Worm (Caenorhabditis elegans) whole organism, mixed stage, embryonic: Measurements from ENCODE around the gene rap-3.

Source experiments
- M03D4.4 ChIP-seq: sonication (generic microtip); optimal IDR thresholded peaks from 2 replicates; lab custom pipeline; 2017; ENCODE audit warnings: mild to moderate bottlenecking, missing genetic modification characterization, missing compliant biosample characterization
- bed-3 ChIP-seq: fragments of 200-800 bp; sonication (Bioruptor generic); optimal IDR thresholded peaks from 3 replicates; lab custom pipeline; 2018; ENCODE audit warnings: mild to moderate bottlenecking, missing genetic modification characterization, moderate library complexity, missing compliant biosample characterization
- blmp-1 ChIP-seq: fragments of 150-350 bp; optimal IDR thresholded peaks from 2 replicates; lab custom pipeline; 2014; ENCODE audit warnings: missing biosample characterization, missing genetic modification characterization
- ceh-39 ChIP-seq: fragments of 150-350 bp; optimal IDR thresholded peaks from 2 replicates; lab custom pipeline; 2014; ENCODE audit warnings: missing biosample characterization, missing genetic modification characterization
- ceh-43 ChIP-seq: fragments of 200-800 bp; sonication (Bioruptor generic); optimal IDR thresholded peaks from 2 replicates; lab custom pipeline; 2018; ENCODE audit warnings: mild to moderate bottlenecking, missing genetic modification characterization, moderate library complexity, missing compliant biosample characterization
- ces-1 ChIP-seq: fragments of 150-350 bp; optimal IDR thresholded peaks from 2 replicates; lab custom pipeline; 2014; ENCODE audit warnings: missing biosample characterization, missing genetic modification reagents, missing genetic modification characterization
- cnd-1 ChIP-seq: fragments of 200-800 bp; sonication (Bioruptor generic); optimal IDR thresholded peaks from 2 replicates; lab custom pipeline; 2018; ENCODE audit warnings: mild to moderate bottlenecking, missing genetic modification characterization, missing compliant biosample characterization
- drap-1 ChIP-seq: fragments of 200-800 bp; sonication (Bioruptor generic); optimal IDR thresholded peaks from 3 replicates; lab custom pipeline; 2018; ENCODE audit warnings: mild to moderate bottlenecking, missing genetic modification characterization, missing compliant biosample characterization
- elt-1 ChIP-seq: sonication (generic microtip); optimal IDR thresholded peaks from 2 replicates; lab custom pipeline; 2017; ENCODE audit warnings: missing genetic modification characterization, mild to moderate bottlenecking, missing compliant biosample characterization, antibody characterized with exemption, moderate library complexity, borderline replicate concordance; ENCODE audit not compliant: insufficient read depth
- elt-3 ChIP-seq: fragments of 150-350 bp; optimal IDR thresholded peaks from 2 replicates; lab custom pipeline; 2014; ENCODE audit warnings: missing biosample characterization, missing genetic modification characterization
- flh-1 ChIP-seq: fragments of 200-800 bp; sonication (Bioruptor generic); optimal IDR thresholded peaks from 2 replicates; lab custom pipeline; 2018; ENCODE audit warnings: mild to moderate bottlenecking, missing genetic modification characterization, moderate library complexity, missing compliant biosample characterization
- ham-2 ChIP-seq: fragments of 200-800 bp; sonication (Bioruptor generic); optimal IDR thresholded peaks from 2 replicates; lab custom pipeline; 2018; ENCODE audit warnings: mild to moderate bottlenecking, missing genetic modification characterization, missing compliant biosample characterization
- hlh-1 ChIP-seq: fragments of 150-350 bp; optimal IDR thresholded peaks from 2 replicates; lab custom pipeline; 2014; ENCODE audit warnings: missing biosample characterization, missing genetic modification reagents, missing genetic modification characterization
- lin-13 ChIP-seq: fragments of 150-350 bp; optimal IDR thresholded peaks from 2 replicates; lab custom pipeline; 2014; ENCODE audit warnings: missing biosample characterization, missing genetic modification characterization
- lin-32 ChIP-seq: fragments of 200-800 bp; sonication (Bioruptor generic); optimal IDR thresholded peaks from 2 replicates; lab custom pipeline; 2018; ENCODE audit warnings: mild to moderate bottlenecking, missing genetic modification characterization, missing compliant biosample characterization
- lsy-2 ChIP-seq: fragments of 150-350 bp; optimal IDR thresholded peaks from 2 replicates; lab custom pipeline; 2014; ENCODE audit warnings: missing biosample characterization, missing genetic modification characterization
- mab-5 ChIP-seq: fragments of 150-350 bp; optimal IDR thresholded peaks from 2 replicates; lab custom pipeline; 2014; ENCODE audit warnings: missing biosample characterization, missing genetic modification characterization
- mep-1 ChIP-seq: fragments of 150-350 bp; optimal IDR thresholded peaks from 2 replicates; lab custom pipeline; 2017; ENCODE audit warnings: missing biosample characterization, missing genetic modification reagents, missing genetic modification characterization, inconsistent platforms
- mls-2 ChIP-seq: sonication (generic microtip); optimal IDR thresholded peaks from 2 replicates; lab custom pipeline; 2016; ENCODE audit warnings: mild to moderate bottlenecking, missing genetic modification characterization, moderate library complexity, missing compliant biosample characterization
- nhr-12 ChIP-seq: fragments of 150-350 bp; optimal IDR thresholded peaks from 2 replicates; lab custom pipeline; 2014; ENCODE audit warnings: missing biosample characterization, missing genetic modification characterization
- nhr-2 ChIP-seq: fragments of 150-350 bp; optimal IDR thresholded peaks from 2 replicates; lab custom pipeline; 2014; ENCODE audit warnings: missing biosample characterization, missing genetic modification characterization
- nhr-237 ChIP-seq: fragments of 150-350 bp; optimal IDR thresholded peaks from 2 replicates; lab custom pipeline; 2014; ENCODE audit warnings: missing biosample characterization, missing genetic modification characterization
- nhr-76 ChIP-seq: sonication (generic microtip); optimal IDR thresholded peaks from 2 replicates; lab custom pipeline; 2017; ENCODE audit warnings: missing biosample characterization, missing genetic modification characterization
- pha-4 ChIP-seq: fragments of 150-350 bp; optimal IDR thresholded peaks from 2 replicates; lab custom pipeline; 2018; ENCODE audit warnings: missing biosample characterization, missing genetic modification reagents, missing genetic modification characterization
- snpc-4 ChIP-seq: fragments of 150-350 bp; optimal IDR thresholded peaks from 2 replicates; lab custom pipeline; 2014; ENCODE audit warnings: missing biosample characterization, missing genetic modification characterization
- sptf-1 ChIP-seq: sonication (generic microtip); optimal IDR thresholded peaks from 2 replicates; lab custom pipeline; 2017; ENCODE audit warnings: mild to moderate bottlenecking, missing genetic modification characterization, moderate library complexity, missing compliant biosample characterization
- unc-39 ChIP-seq: fragments of 150-350 bp; optimal IDR thresholded peaks from 2 replicates; lab custom pipeline; 2014; ENCODE audit warnings: missing biosample characterization, missing genetic modification characterization
- unc-62 ChIP-seq: fragments of 150-350 bp; optimal IDR thresholded peaks from 2 replicates; lab custom pipeline; 2014; ENCODE audit warnings: missing biosample characterization, missing genetic modification reagents, missing genetic modification characterization
- zip-8 ChIP-seq: fragments of 150-350 bp; optimal IDR thresholded peaks from 2 replicates; lab custom pipeline; 2014; ENCODE audit warnings: missing biosample characterization, missing genetic modification characterization
- ztf-11 ChIP-seq: fragments of 150-350 bp; optimal IDR thresholded peaks from 2 replicates; lab custom pipeline; 2014; ENCODE audit warnings: missing biosample characterization, missing genetic modification characterization

rap-3 gene

DNA sequence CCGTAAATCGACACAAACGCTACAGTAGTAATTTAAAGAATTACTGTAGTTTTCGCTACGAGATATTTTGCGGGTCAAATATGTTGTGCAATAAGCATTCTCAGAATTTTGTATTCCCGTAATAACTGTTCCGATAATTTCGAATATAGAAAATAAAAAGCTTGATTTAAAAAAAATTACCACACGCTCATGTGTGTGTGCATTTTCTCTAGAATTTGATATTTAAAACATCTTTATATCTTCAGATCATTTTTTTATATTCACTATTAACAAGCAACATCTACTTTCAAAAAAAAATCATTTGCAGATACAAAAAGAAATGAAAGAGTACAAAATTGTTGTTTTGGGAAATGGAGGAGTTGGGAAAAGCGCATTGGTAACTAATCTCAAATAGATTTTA, at the start of gene rap-3:
TSS of gene rap-3 (plus strand) at position 301 of the 400 bp plus-strand sequence.
- TF ChIP-seq bed-3 (GFP tag; lab: Kevin White, UChicago): no peak
- TF ChIP-seq ceh-39 (tag; lab: Kevin White, UChicago): no peak
- TF ChIP-seq lin-32 (GFP tag; lab: Kevin White, UChicago): no peak
- TF ChIP-seq hlh-1 (tag; lab: Kevin White, UChicago): no peak
- no peak for TF ChIP-seq lin-13
- no peak for TF ChIP-seq snpc-4 (tag; lab: Kevin White, UChicago)
- no peak for TF ChIP-seq blmp-1 (tag; lab: Kevin White, UChicago)
- no peak for TF ChIP-seq ceh-43
- TF ChIP-seq, all 35 proteins: peak for 0

DNA sequence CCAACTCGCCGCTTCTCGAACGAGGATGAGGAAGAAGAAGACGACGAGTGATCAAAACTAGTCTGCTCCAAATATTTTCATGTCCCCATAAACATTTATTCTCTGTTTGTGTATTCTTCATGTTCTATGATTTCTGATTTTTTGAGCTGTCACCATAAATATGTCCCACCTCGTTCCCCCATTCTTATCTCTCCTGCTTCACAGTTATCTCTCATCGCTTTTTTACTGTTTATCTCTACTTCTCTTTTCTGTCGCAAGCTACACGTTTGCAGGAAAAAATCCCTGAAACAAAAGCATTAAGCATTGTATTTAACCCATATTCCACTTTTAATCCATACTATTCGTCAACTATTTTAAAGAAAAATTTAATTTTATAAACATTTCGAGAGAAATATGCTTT, 46.3 kb upstream of the rap-3 start:
- no peak for TF ChIP-seq sptf-1 (tag; lab: Kevin White, UChicago)
- no peak for TF ChIP-seq drap-1 (GFP tag; lab: Kevin White, UChicago)
- no peak for TF ChIP-seq snpc-4 (tag; lab: Kevin White, UChicago)
- TF ChIP-seq unc-39 (tag; lab: Kevin White, UChicago): no peak
- TF ChIP-seq mab-5 (tag; lab: Kevin White, UChicago): no peak
- no peak for TF ChIP-seq cnd-1

DNA sequence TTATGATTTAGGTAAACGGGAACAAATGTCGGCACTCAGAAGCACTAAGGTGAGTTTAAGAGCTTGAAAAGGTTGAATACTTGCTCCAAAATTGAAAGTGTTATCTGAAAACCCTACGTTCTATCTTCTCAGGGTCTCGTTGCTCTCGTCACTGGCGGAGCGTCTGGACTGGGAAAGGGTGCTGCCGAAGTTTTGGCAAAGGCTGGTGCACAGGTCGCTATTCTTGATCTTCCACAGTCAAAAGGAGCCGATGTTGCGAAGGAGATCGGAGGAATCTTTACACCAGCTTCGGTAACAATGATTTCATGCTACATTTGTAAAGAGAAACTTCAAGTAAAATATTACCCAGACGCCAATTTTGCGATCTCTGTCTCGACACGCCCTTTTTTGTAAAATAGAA, 45.8 kb upstream of the rap-3 start, which contains the start of gene ard-1:
TSS of gene ard-1 (plus strand) at position 12 of the 400 bp plus-strand sequence.
- TF ChIP-seq lsy-2 (tag; lab: Kevin White, UChicago) (no peak), pha-4 (tag; lab: Kevin White, UChicago) (no peak), elt-3 (tag; lab: Kevin White, UChicago) (no peak), nhr-237 (tag; lab: Kevin White, UChicago) (no peak), ces-1 (GFP tag; lab: Kevin White, UChicago) (no peak), ceh-43 (no peak), flh-1 (GFP tag; lab: Kevin White, UChicago) (no peak), sptf-1 (tag; lab: Kevin White, UChicago) (no peak), bed-3 (GFP tag; lab: Kevin White, UChicago) (no peak), hlh-1 (tag; lab: Kevin White, UChicago) (no peak), mls-2 (tag; lab: Kevin White, UChicago) (no peak), nhr-2 (tag; lab: Kevin White, UChicago) (no peak), cnd-1 (no peak), zip-8 (no peak), M03D4.4 (tag; lab: Kevin White, UChicago) (no peak), nhr-76 (no peak), mep-1 (tag; lab: Kevin White, UChicago) (no peak)
- TF ChIP-seq, all 35 proteins: peak for 0

DNA sequence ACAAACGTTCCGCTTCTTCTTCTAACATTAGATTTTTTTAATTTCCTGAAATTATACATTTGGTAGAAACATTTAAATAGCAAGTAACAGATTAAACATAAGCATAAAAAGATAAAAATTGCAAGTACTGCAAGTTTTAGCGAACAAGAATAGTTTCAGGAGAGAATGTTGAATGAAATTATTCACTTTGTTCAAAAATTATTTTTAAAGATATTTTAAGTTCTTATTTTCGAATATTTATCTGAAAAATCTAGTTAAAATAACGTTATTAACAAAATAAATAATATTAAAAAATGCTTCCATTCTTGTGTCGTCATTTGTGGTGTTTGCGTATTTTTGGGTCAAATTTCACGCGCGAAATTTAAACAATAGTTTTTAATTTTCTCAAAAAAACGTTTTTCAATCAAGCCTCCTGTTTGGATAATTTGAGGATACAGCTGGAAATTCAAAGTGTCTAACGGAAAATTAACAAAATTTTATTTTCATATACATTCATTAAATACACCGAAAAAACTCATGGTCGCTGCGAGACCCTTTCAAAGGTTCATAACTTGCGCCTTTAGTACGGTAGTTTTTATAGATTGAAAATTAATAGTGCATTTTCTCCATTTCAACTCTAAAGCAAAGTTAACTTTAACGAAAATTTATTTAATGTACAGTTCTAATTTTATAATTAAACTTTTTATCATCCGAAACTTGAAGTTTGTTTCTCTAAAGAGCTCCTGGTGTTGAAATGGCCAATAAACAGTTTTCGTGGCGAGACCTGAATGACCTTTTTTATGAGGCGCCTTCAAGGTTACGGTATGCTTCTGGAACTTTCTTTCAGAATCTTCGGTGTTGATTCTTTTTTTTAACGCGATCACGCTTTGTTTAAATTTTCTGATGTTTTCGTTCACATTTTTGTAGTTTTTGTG, 34.5 kb upstream of the rap-3 start, which contains the start of gene skih-2:
TSS of gene skih-2 (minus strand) at position 51 of the 914 bp plus-strand sequence.
- TF ChIP-seq nhr-237 (tag; lab: Kevin White, UChicago): peak; percentile 27
- no peak for TF ChIP-seq nhr-76
- TF ChIP-seq elt-1 (tag; lab: Kevin White, UChicago): no peak
- no peak for TF ChIP-seq nhr-12
- TF ChIP-seq nhr-2 (tag; lab: Kevin White, UChicago): no peak
- no peak for TF ChIP-seq lin-32 (GFP tag; lab: Kevin White, UChicago)
- TF ChIP-seq unc-39 (tag; lab: Kevin White, UChicago): peak; percentile 64
- no peak for TF ChIP-seq hlh-1 (tag; lab: Kevin White, UChicago)
- no peak for TF ChIP-seq unc-62
- TF ChIP-seq blmp-1 (tag; lab: Kevin White, UChicago): no peak
- peak; percentile 32 for TF ChIP-seq mep-1 (tag; lab: Kevin White, UChicago)
- no peak for TF ChIP-seq cnd-1
- TF ChIP-seq M03D4.4 (tag; lab: Kevin White, UChicago): no peak
- no peak for TF ChIP-seq ham-2 (GFP tag; lab: Kevin White, UChicago)
- no peak for TF ChIP-seq sptf-1 (tag; lab: Kevin White, UChicago)
- no peak for TF ChIP-seq elt-3 (tag; lab: Kevin White, UChicago)
- TF ChIP-seq drap-1 (GFP tag; lab: Kevin White, UChicago): no peak
- no peak for TF ChIP-seq lin-13
- peak; percentile 65 for TF ChIP-seq lsy-2 (tag; lab: Kevin White, UChicago)
- peak; percentile 26 for TF ChIP-seq pha-4 (tag; lab: Kevin White, UChicago)
- TF ChIP-seq ztf-11: no peak
- TF ChIP-seq ceh-43: no peak
- TF ChIP-seq flh-1 (GFP tag; lab: Kevin White, UChicago): no peak
- TF ChIP-seq ces-1 (GFP tag; lab: Kevin White, UChicago): peak; percentile 89
- TF ChIP-seq, all 35 proteins: peak for 6
